Worm (Caenorhabditis elegans) whole organism, dauer: ENCODE results near the gene hsp-90.

Source experiments
- unc-62 ChIP-seq: sonication (generic microtip); optimal IDR thresholded peaks from 2 replicates; lab custom pipeline; 2017; ENCODE audit warnings: missing biosample characterization, missing genetic modification reagents, missing genetic modification characterization

The hsp-90 gene

ce11 chrV:14696604-14697307 lies 12.0 kb downstream of the hsp-90 start, which contains the start of gene unc-112:
Gene unc-112 (minus strand): TSS chrV:14696654.
- TF ChIP-seq unc-62 (GFP tag; lab: Kevin White, UChicago): no peak

ce11 chrV:14698005-14698404 lies 13.3 kb downstream of the hsp-90 start:
- TF ChIP-seq unc-62 (GFP tag; lab: Kevin White, UChicago): no peak

ce11 chrV:14698666-14699065 lies 13.9 kb downstream of the hsp-90 start, which contains the start of gene set-5:
Gene set-5 (plus strand): TSS chrV:14698966.
- TF ChIP-seq unc-62 (GFP tag; lab: Kevin White, UChicago): no peak

ce11 chrV:14707958-14708357 lies 23.2 kb downstream of the hsp-90 start, which contains the start of gene R08A2.9:
Gene R08A2.9 (plus strand): TSS chrV:14708258.
- no peak for TF ChIP-seq unc-62 (GFP tag; lab: Kevin White, UChicago)

- TF ChIP-seq unc-62 (GFP tag; lab: Kevin White, UChicago): no peak
These were observed 26.4 kb downstream of the hsp-90 start, which contains the start of gene ssp-33 for ce11 chrV:14711077-14711476. Gene ssp-33 (plus strand): TSS chrV:14711377.

- no peak for TF ChIP-seq unc-62 (GFP tag; lab: Kevin White, UChicago)
These were observed 27.6 kb downstream of the hsp-90 start, which contains the start of gene R08A2.5 for ce11 chrV:14712316-14712715. Gene R08A2.5 (plus strand): TSS chrV:14712616.

- no peak for TF ChIP-seq unc-62 (GFP tag; lab: Kevin White, UChicago)
These were observed 30.9 kb downstream of the hsp-90 start, which contains the start of gene R08A2.2 for ce11 chrV:14715608-14716007. Gene R08A2.2 (minus strand): TSS chrV:14715708.

ce11 chrV:14716114-14716513 lies 31.4 kb downstream of the hsp-90 start, which contains the start of gene fbxa-147:
Gene fbxa-147 (plus strand): TSS chrV:14716499.
- no peak for TF ChIP-seq unc-62 (GFP tag; lab: Kevin White, UChicago)

- no peak for TF ChIP-seq unc-62 (GFP tag; lab: Kevin White, UChicago)
These were observed 34.8 kb downstream of the hsp-90 start, which contains the start of gene R08A2.1 for ce11 chrV:14719491-14719890. Gene R08A2.1 (minus strand): TSS chrV:14719591.

- no peak for TF ChIP-seq unc-62 (GFP tag; lab: Kevin White, UChicago)
These were observed 38.3 kb downstream of the hsp-90 start, which contains the start of gene R08A2.7 for ce11 chrV:14723020-14723419. Gene R08A2.7 (plus strand): TSS chrV:14723320.

- no peak for TF ChIP-seq unc-62 (GFP tag; lab: Kevin White, UChicago)
These were observed 40.7 kb downstream of the hsp-90 start for ce11 chrV:14725409-14725808.

- TF ChIP-seq unc-62 (GFP tag; lab: Kevin White, UChicago): no peak
These were observed 41.9 kb downstream of the hsp-90 start, which contains the start of gene Y50E8A.1 for ce11 chrV:14726596-14726995. Gene Y50E8A.1 (plus strand): TSS chrV:14726896.

- TF ChIP-seq unc-62 (GFP tag; lab: Kevin White, UChicago): no peak
These were observed 44.0 kb downstream of the hsp-90 start, which contains the start of gene Y50E8A.2 for ce11 chrV:14728754-14729153. Gene Y50E8A.2 (minus strand): TSS chrV:14728854.

ce11 chrV:14729343-14729742 lies 44.6 kb downstream of the hsp-90 start, which contains the start of gene oig-3:
Gene oig-3 (plus strand): TSS chrV:14729643.
- TF ChIP-seq unc-62 (GFP tag; lab: Kevin White, UChicago): no peak

ce11 chrV:14734187-14734765 lies 49.6 kb downstream of the hsp-90 start, which contains the start of gene unc-61:
Gene unc-61 (minus strand): TSS chrV:14734237.
- no peak for TF ChIP-seq unc-62 (GFP tag; lab: Kevin White, UChicago)

- no peak for TF ChIP-seq unc-62 (GFP tag; lab: Kevin White, UChicago)
These were observed 52.1 kb downstream of the hsp-90 start, which contains the start of gene Y50E8A.5 for ce11 chrV:14736851-14737250. Gene Y50E8A.5 (minus strand): TSS chrV:14736951.
